Worm (Caenorhabditis elegans) whole organism, late embryonic: Measurements from ENCODE around the gene sri-53.

Experiments
- C38D4.7 ChIP-seq: fragments of 200-800 bp; sonication (Bioruptor generic); optimal IDR thresholded peaks from 2 replicates; lab custom pipeline; 2018; ENCODE audit warnings: mild to moderate bottlenecking, missing genetic modification characterization, moderate library complexity, missing compliant biosample characterization
- F13H6.1 ChIP-seq: sonication (generic microtip); optimal IDR thresholded peaks from 2 replicates; lab custom pipeline; 2016; ENCODE audit warnings: missing genetic modification characterization, missing compliant biosample characterization
- K09A11.1 ChIP-seq: sonication (generic microtip); optimal IDR thresholded peaks from 2 replicates; lab custom pipeline; 2017; ENCODE audit warnings: antibody characterized with exemption, mild to moderate bottlenecking, missing genetic modification characterization, missing compliant biosample characterization; ENCODE audit not compliant: insufficient read depth
- T23F11.4 ChIP-seq: fragments of 200-800 bp; sonication (Bioruptor generic); optimal IDR thresholded peaks from 2 replicates; lab custom pipeline; 2018; ENCODE audit warnings: mild to moderate bottlenecking, missing genetic modification characterization, missing compliant biosample characterization
- ceh-14 ChIP-seq: sonication (generic microtip); optimal IDR thresholded peaks from 2 replicates; lab custom pipeline; 2016; ENCODE audit warnings: missing genotype, missing genetic modification characterization, missing compliant biosample characterization
- ceh-18 ChIP-seq: sonication (generic microtip); optimal IDR thresholded peaks from 2 replicates; lab custom pipeline; 2016; ENCODE audit warnings: missing genetic modification characterization, missing compliant biosample characterization
- ceh-19 ChIP-seq: fragments of 200-800 bp; sonication (Bioruptor generic); optimal IDR thresholded peaks from 2 replicates; lab custom pipeline; 2018; ENCODE audit warnings: mild to moderate bottlenecking, missing genetic modification characterization, missing compliant biosample characterization
- ceh-2 ChIP-seq: sonication (generic microtip); optimal IDR thresholded peaks from 2 replicates; lab custom pipeline; 2016; ENCODE audit warnings: missing genotype, missing genetic modification characterization, missing compliant biosample characterization
- ceh-22 ChIP-seq: sonication (generic microtip); optimal IDR thresholded peaks from 2 replicates; lab custom pipeline; 2017; ENCODE audit warnings: missing biosample characterization, missing genetic modification characterization
- ceh-24 ChIP-seq: sonication (generic microtip); optimal IDR thresholded peaks from 2 replicates; lab custom pipeline; 2016; ENCODE audit warnings: mild to moderate bottlenecking, missing genetic modification characterization, missing compliant biosample characterization
- ceh-30 ChIP-seq: fragments of 150-350 bp; optimal IDR thresholded peaks from 2 replicates; lab custom pipeline; 2014; ENCODE audit warnings: missing biosample characterization, missing genetic modification characterization
- ceh-31 ChIP-seq: sonication (generic microtip); optimal IDR thresholded peaks from 2 replicates; lab custom pipeline; 2016; ENCODE audit warnings: missing genetic modification characterization, missing compliant biosample characterization
- ceh-45 ChIP-seq: fragments of 200-800 bp; sonication (Bioruptor generic); IDR thresholded peaks from 2 replicates; pipeline ENCODE4 v1.3.6; 2022; ENCODE audit warnings: missing genetic modification reagents, missing genetic modification characterization, missing compliant biosample characterization
- ceh-48 ChIP-seq: sonication (generic microtip); optimal IDR thresholded peaks from 2 replicates; lab custom pipeline; 2016; ENCODE audit warnings: missing genetic modification characterization, inconsistent platforms, missing compliant biosample characterization
- ceh-6 ChIP-seq: fragments of 200-800 bp; sonication (Bioruptor generic); optimal IDR thresholded peaks from 2 replicates; lab custom pipeline; 2018; ENCODE audit warnings: mild to moderate bottlenecking, missing genetic modification characterization, missing compliant biosample characterization
- ceh-9 ChIP-seq: sonication (generic microtip); optimal IDR thresholded peaks from 2 replicates; lab custom pipeline; 2016; ENCODE audit warnings: mild to moderate bottlenecking, missing genetic modification characterization, inconsistent platforms, missing compliant biosample characterization
- che-1 ChIP-seq: sonication (generic microtip); optimal IDR thresholded peaks from 2 replicates; lab custom pipeline; 2016; ENCODE audit warnings: mild to moderate bottlenecking, missing genetic modification characterization, missing compliant biosample characterization
- dmd-4 ChIP-seq: sonication (generic microtip); optimal IDR thresholded peaks from 2 replicates; lab custom pipeline; 2016; ENCODE audit warnings: borderline replicate concordance, missing genetic modification characterization, missing compliant biosample characterization
- elt-4 ChIP-seq: sonication (generic microtip); optimal IDR thresholded peaks from 2 replicates; lab custom pipeline; 2016; ENCODE audit warnings: missing genetic modification characterization, missing compliant biosample characterization
- ets-4 ChIP-seq: sonication (generic microtip); optimal IDR thresholded peaks from 2 replicates; lab custom pipeline; 2016; ENCODE audit warnings: missing genetic modification characterization, missing compliant biosample characterization
- eyg-1 ChIP-seq: sonication (generic microtip); optimal IDR thresholded peaks from 2 replicates; lab custom pipeline; 2016; ENCODE audit warnings: missing genotype, missing genetic modification characterization, missing compliant biosample characterization
- gmeb-2 ChIP-seq: sonication (generic microtip); optimal IDR thresholded peaks from 2 replicates; lab custom pipeline; 2016; ENCODE audit warnings: missing genetic modification characterization, inconsistent platforms, missing compliant biosample characterization
- hlh-15 ChIP-seq: sonication (generic microtip); optimal IDR thresholded peaks from 2 replicates; lab custom pipeline; 2016; ENCODE audit warnings: missing genetic modification characterization, missing compliant biosample characterization
- hlh-30 ChIP-seq: sonication (generic microtip); optimal IDR thresholded peaks from 2 replicates; lab custom pipeline; 2017; ENCODE audit warnings: antibody characterized with exemption, missing genetic modification characterization, missing compliant biosample characterization; ENCODE audit not compliant: insufficient read depth
- hlh-6 ChIP-seq: sonication (generic microtip); optimal IDR thresholded peaks from 2 replicates; lab custom pipeline; 2016; ENCODE audit warnings: missing genotype, missing genetic modification characterization, missing compliant biosample characterization
- lin-11 ChIP-seq: fragments of 200-800 bp; sonication (Bioruptor generic); optimal IDR thresholded peaks from 2 replicates; lab custom pipeline; 2018; ENCODE audit warnings: mild to moderate bottlenecking, missing genetic modification characterization, missing compliant biosample characterization
- madf-2 ChIP-seq: sonication (generic microtip); optimal IDR thresholded peaks from 2 replicates; lab custom pipeline; 2017; ENCODE audit warnings: missing genetic modification characterization, missing compliant biosample characterization
- mec-3 ChIP-seq: sonication (generic microtip); optimal IDR thresholded peaks from 2 replicates; lab custom pipeline; 2016; ENCODE audit warnings: borderline replicate concordance, missing genetic modification characterization, missing compliant biosample characterization
- nfya-1 ChIP-seq: sonication (generic microtip); optimal IDR thresholded peaks from 2 replicates; lab custom pipeline; 2017; ENCODE audit warnings: missing genetic modification characterization, mild to moderate bottlenecking, missing compliant biosample characterization, antibody characterized with exemption, moderate library complexity
- pag-3 ChIP-seq: sonication (generic microtip); optimal IDR thresholded peaks from 2 replicates; lab custom pipeline; 2016; ENCODE audit warnings: missing compliant biosample characterization, missing genetic modification characterization, borderline replicate concordance
- pax-1 ChIP-seq: fragments of 150-350 bp; optimal IDR thresholded peaks from 2 replicates; lab custom pipeline; 2014; ENCODE audit warnings: missing biosample characterization, missing genetic modification characterization
- pha-4 ChIP-seq: fragments of 150-350 bp; optimal IDR thresholded peaks from 2 replicates; lab custom pipeline; 2018; ENCODE audit warnings: missing biosample characterization, missing genetic modification reagents, missing genetic modification characterization
- ref-2 ChIP-seq: sonication (generic microtip); optimal IDR thresholded peaks from 2 replicates; lab custom pipeline; 2016; ENCODE audit warnings: missing genetic modification characterization, missing compliant biosample characterization
- sox-4 ChIP-seq: sonication (generic microtip); optimal IDR thresholded peaks from 2 replicates; lab custom pipeline; 2017; ENCODE audit warnings: mild to moderate bottlenecking, missing genetic modification characterization, inconsistent platforms, missing compliant biosample characterization
- zip-5 ChIP-seq: sonication (generic microtip); optimal IDR thresholded peaks from 2 replicates; lab custom pipeline; 2016; ENCODE audit warnings: missing genetic modification characterization, missing compliant biosample characterization
- ztf-16 ChIP-seq: sonication (generic microtip); optimal IDR thresholded peaks from 2 replicates; lab custom pipeline; 2017; ENCODE audit warnings: missing genetic modification characterization, missing compliant biosample characterization

Gene sri-53

DNA sequence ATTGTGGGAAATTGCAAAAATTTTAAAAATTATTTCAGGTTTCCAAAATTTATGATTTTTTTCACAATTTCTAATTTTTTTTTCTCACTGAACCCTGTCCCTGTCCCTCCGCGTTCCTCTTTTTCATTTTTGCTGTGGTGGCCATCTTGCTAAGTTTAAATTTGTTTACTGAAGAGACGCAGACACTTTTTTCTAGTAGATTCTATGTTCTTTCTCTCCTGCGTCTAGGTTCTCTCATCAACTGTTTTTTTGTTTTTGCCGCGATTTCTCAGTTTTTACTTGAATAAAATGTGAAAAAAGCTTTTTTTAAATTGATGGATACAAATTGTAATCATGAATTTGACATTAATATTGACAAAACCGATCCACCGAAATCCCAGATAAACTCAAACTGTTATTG is 6.8 kb upstream of the sri-53 start, which contains the start of gene ZC239.6:
TSS of gene ZC239.6 (plus strand) at position 381 of the 400 bp plus-strand sequence.
- no peak for TF ChIP-seq hlh-30 (tag; lab: Kevin White, UChicago)
- TF ChIP-seq mec-3 (tag; lab: Kevin White, UChicago), result no peak
- TF ChIP-seq ref-2 (tag; lab: Kevin White, UChicago), result no peak
- TF ChIP-seq ceh-24 (tag; lab: Kevin White, UChicago), result no peak
- TF ChIP-seq F13H6.1 (tag; lab: Kevin White, UChicago), result no peak
- no peak for TF ChIP-seq dmd-4 (tag; lab: Kevin White, UChicago)
- no peak for TF ChIP-seq ceh-9 (tag; lab: Kevin White, UChicago)
- no peak for TF ChIP-seq ceh-6 (GFP tag; lab: Kevin White, UChicago)
- no peak for TF ChIP-seq che-1
- TF ChIP-seq lin-11 (tag; lab: Kevin White, UChicago), result no peak
- TF ChIP-seq ceh-18, result no peak
- no peak for TF ChIP-seq ceh-30 (tag; lab: Kevin White, UChicago)
- TF ChIP-seq, all 69 proteins: peak for 0

DNA sequence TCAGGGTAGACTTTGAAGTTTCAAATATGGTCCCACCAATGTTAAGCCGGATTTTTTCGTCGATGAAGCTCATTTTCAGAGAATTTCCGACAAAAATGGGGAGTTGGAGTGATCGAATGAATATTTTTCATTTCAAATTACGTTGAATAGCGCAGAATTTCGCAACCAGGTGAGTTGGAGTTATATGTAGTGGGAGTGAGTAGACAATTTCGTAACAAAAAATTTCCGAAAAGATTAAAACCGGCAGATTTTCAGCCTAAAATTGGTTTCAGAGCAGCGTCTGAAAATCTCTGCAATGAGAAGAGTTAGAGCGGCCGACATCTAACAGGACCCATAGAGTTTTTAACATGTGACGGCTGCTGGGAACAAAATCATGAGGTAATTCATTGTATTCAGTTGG is 6.3 kb upstream of the sri-53 start, which contains the start of gene sdz-35:
TSS of gene sdz-35 (minus strand) at position 101 of the 400 bp plus-strand sequence.
- no peak for TF ChIP-seq K09A11.1 (tag; lab: Kevin White, UChicago)
- TF ChIP-seq ceh-14, result no peak
- TF ChIP-seq F13H6.1 (tag; lab: Kevin White, UChicago), result no peak
- TF ChIP-seq eyg-1, result no peak
- no peak for TF ChIP-seq pha-4 (tag; lab: Kevin White, UChicago)
- no peak for TF ChIP-seq ceh-30 (tag; lab: Kevin White, UChicago)
- no peak for TF ChIP-seq pag-3
- no peak for TF ChIP-seq dmd-4 (tag; lab: Kevin White, UChicago)
- TF ChIP-seq hlh-15 (tag; lab: Kevin White, UChicago), result no peak
- no peak for TF ChIP-seq ets-4 (tag; lab: Kevin White, UChicago)
- no peak for TF ChIP-seq elt-4 (tag; lab: Kevin White, UChicago)
- no peak for TF ChIP-seq C38D4.7 (GFP tag; lab: Kevin White, UChicago)
- no peak for TF ChIP-seq sox-4 (tag; lab: Kevin White, UChicago)

DNA sequence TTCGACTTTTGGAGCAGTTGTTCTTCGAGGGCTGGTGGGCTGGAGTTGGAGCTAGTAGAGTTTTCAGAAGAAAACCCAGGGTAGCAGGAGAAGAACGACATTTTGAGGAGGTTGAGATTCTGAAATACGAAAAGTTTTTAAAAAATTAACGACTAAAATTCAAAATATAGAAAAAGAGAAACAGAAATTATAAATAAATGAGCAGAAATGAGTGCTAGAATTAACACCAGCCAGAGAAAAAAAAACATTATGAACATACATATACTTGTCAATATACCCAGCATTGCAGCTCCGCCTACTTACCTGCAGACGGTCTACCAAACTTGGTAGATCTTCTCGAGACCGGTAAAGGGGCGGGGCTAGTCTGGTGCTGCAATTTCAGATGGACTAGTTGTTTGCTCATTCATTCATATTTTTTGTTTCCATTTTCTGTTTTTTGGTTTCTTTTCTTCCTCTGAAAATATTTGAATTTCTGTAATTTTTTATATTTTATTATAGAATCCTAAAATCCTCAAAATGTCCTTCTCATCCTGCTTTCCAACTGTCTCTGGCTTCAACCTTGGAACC is 4.1 kb upstream of the sri-53 start, which contains the start of the genes ZC239.20 and ZC239.21:
TSS of gene ZC239.20 (minus strand) at position 101 of the 567 bp plus-strand sequence.
TSS of gene ZC239.21 (plus strand) at position 517 of the 567 bp plus-strand sequence.
- TF ChIP-seq pax-1 (tag; lab: Kevin White, UChicago) (no peak), gmeb-2 (tag; lab: Kevin White, UChicago) (no peak), ceh-48 (no peak), ceh-19 (GFP tag; lab: Kevin White, UChicago) (no peak), hlh-15 (tag; lab: Kevin White, UChicago) (no peak), pag-3 (no peak), T23F11.4 (GFP tag; lab: Kevin White, UChicago) (no peak), ceh-31 (tag; lab: Kevin White, UChicago) (no peak), madf-2 (tag; lab: Kevin White, UChicago) (no peak), ztf-16 (tag; lab: Kevin White, UChicago) (no peak), zip-5 (no peak), hlh-6 (tag; lab: Kevin White, UChicago) (no peak)

DNA sequence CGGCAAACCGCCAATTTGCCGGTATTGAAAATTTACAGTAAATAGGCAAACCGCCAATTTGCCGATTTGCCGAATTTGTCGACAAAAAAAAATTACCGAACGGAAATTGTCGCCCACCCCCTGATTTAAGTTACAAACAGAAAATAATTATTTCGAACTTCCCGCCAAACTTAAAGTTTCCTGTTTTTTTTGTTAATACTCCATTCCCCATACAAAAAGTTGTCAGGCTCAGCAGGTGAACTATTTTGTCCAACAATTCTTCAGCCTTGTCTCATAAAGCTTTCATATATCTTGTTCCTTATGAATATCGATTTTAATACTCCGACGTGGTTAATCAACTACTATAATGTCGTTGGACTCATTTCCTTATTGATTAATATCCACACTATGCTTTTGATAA is 996 bp upstream of the sri-53 start, which contains the start of gene sri-50:
TSS of gene sri-50 (plus strand) at position 301 of the 400 bp plus-strand sequence.
- TF ChIP-seq ceh-2 (tag; lab: Kevin White, UChicago), result no peak
- TF ChIP-seq che-1, result no peak
- TF ChIP-seq ceh-14, result no peak
- TF ChIP-seq hlh-30 (tag; lab: Kevin White, UChicago), result no peak
- TF ChIP-seq ceh-19 (GFP tag; lab: Kevin White, UChicago), result no peak
- TF ChIP-seq C38D4.7 (GFP tag; lab: Kevin White, UChicago), result no peak
- TF ChIP-seq ceh-22 (tag; lab: Kevin White, UChicago), result no peak
- no peak for TF ChIP-seq ceh-18
- TF ChIP-seq nfya-1 (tag; lab: Kevin White, UChicago), result no peak
- TF ChIP-seq ceh-45, result no peak
- no peak for TF ChIP-seq T23F11.4 (GFP tag; lab: Kevin White, UChicago)
